Fruit fly (Drosophila melanogaster) whole organism, embryonic: ENCODE data around the gene CG9411.

ENCODE experiments used
- Aef1 ChIP-seq: fragments of 200-800 bp; sonication (Bioruptor generic); IDR thresholded peaks from 3 replicates; pipeline ENCODE4 v1.3.6; 2022; ENCODE audit warnings: missing biosample characterization, missing genetic modification characterization
- CG16815 ChIP-seq: fragments of 200-800 bp; sonication (Bioruptor generic); optimal IDR thresholded peaks from 3 replicates; lab custom pipeline; 2017; ENCODE audit warnings: missing biosample characterization, mild to moderate bottlenecking, missing genetic modification characterization
- Dad ChIP-seq: fragments of 200-800 bp; sonication (Bioruptor generic); optimal IDR thresholded peaks from 3 replicates; lab custom pipeline; 2016; ENCODE audit warnings: missing biosample characterization, missing genetic modification characterization
- Elba2 ChIP-seq: fragments of 200-800 bp; sonication (Bioruptor generic); optimal IDR thresholded peaks from 3 replicates; lab custom pipeline; 2016; ENCODE audit warnings: missing biosample characterization, missing genetic modification characterization

- no peak for TF ChIP-seq Elba2 (GFP tag; lab: Kevin White, UChicago)
- no peak for TF ChIP-seq Aef1 (GFP tag; lab: Robert Waterston, UW)
- no peak for TF ChIP-seq CG16815 (GFP tag; lab: Kevin White, UChicago)
- TF ChIP-seq Dad = no peak
Observed at dm6 chrX:14480020-14480419, at the start of gene CG9411.
